Fruit fly (Drosophila melanogaster) whole organism, prepupa: ENCODE results near the gene Sr-CIV.

Source experiments
- CG15336 ChIP-seq: fragments of 200-800 bp; sonication (Bioruptor generic); IDR thresholded peaks from 2 replicates; pipeline ENCODE4 v1.3.6; 2022; ENCODE audit warnings: missing biosample characterization, missing genetic modification characterization
- CG16779 ChIP-seq: fragments of 200-800 bp; sonication (Bioruptor generic); optimal IDR thresholded peaks from 3 replicates; lab custom pipeline; 2017; ENCODE audit warnings: missing biosample characterization, mild to moderate bottlenecking, missing genetic modification characterization
- CG4318 ChIP-seq: fragments of 200-800 bp; sonication (Bioruptor generic); optimal IDR thresholded peaks from 3 replicates; lab custom pipeline; 2017; ENCODE audit warnings: missing biosample characterization, mild to moderate bottlenecking, missing genetic modification characterization
- CG6854 ChIP-seq: fragments of 200-800 bp; sonication (Bioruptor generic); optimal IDR thresholded peaks from 2 replicates; lab custom pipeline; 2017; ENCODE audit warnings: missing biosample characterization, mild to moderate bottlenecking, missing genetic modification characterization
- fkh ChIP-seq: fragments of 200-800 bp; sonication (Bioruptor generic); optimal IDR thresholded peaks from 3 replicates; lab custom pipeline; 2017; ENCODE audit warnings: missing biosample characterization, mild to moderate bottlenecking, missing genetic modification characterization, moderate library complexity
- pdm3 ChIP-seq: fragments of 200-800 bp; sonication (Bioruptor generic); optimal IDR thresholded peaks from 3 replicates; lab custom pipeline; 2016; ENCODE audit warnings: missing biosample characterization, missing genetic modification characterization

DNA sequence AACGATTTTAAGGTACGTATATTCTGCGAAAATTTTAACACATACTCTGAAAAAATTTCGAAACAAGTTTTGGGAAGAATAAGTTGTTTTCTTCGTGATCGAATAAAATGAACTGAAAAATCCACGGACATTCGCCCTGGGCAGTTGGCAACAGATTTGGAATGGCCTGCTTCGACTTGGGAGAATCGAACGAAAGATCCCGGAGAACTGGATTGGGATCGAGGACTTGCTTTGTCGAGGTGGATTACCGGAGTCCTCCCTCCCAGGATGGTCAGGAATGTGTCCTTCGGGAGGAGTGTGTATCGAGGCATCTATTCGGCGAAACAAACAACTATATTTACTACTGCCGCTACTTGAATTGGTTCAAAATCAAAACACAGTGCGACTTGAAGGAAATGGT lies 4.3 kb downstream of the Sr-CIV start, which contains the start of the genes CG3213 and CG8851:
- TF ChIP-seq pdm3 (GFP tag; lab: Kevin White, UChicago) (no peak), CG16779 (tag; lab: Kevin White, UChicago) (no peak), CG15336 (GFP tag; lab: Robert Waterston, UW) (no peak), fkh (GFP tag; lab: Kevin White, UChicago) (no peak), CG6854 (GFP tag; lab: Kevin White, UChicago) (no peak), CG4318 (GFP tag; lab: Kevin White, UChicago) (no peak)
